Fruit fly (Drosophila melanogaster): ENCODE data around the gene Ranbp21.
A peak's percentile ranks its signal among the peaks of the same experiment; 100 is the strongest.

Gene Ranbp21

DNA sequence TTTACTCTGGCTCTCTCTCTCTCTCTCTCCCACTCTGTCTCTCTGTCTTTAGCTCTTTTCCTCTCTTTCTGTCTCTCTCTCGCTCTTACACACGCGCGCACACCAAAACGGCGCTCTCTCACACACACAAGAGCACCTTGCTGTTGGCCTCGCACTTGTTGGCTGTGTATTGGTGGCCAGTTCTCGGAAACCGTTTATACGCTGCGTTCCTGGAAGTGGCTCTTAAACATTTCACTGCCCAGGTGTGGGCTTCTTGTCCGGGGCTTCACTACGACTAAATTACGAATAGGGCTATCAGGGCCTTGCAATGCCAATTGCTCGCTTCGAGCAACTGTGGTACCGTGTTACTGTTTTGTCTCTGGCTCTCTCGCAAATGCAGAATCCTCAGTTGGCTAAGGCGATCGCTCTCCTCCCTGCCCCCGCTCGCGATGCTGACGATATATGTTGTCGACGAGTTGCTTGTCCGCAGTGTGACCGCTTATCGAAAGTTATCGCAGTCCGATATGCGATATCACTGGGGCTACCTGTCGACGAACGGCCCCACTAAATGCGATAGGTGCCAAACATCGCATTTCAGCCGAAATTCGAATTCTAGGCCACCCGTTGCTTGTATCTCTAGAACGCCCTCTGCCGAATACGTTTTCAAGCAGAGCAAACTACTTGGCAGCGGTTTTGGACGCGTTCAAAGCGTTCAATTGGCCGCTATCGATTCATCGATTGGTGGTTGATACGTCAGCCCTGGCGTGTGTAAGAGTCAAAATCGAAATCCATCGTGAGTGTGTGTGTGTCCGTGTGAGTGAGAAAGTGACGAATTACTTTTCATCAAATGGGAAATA is 31.2 kb upstream of the Ranbp21 start, which contains the start of the genes dome and Ubqn:
Gene dome, minus strand, starts transcription at position 479 of the 836 bp plus-strand sequence.
Gene Ubqn, plus strand, starts transcription at position 769 of the 836 bp plus-strand sequence.
- TF ChIP-seq topi (GFP tag; optimal IDR thresholded peaks at IDR 0.05) (peak; percentile 22), lz (GFP tag; optimal IDR thresholded peaks at IDR 0.05) (no peak), CG3032 (tag; optimal IDR thresholded peaks at IDR 0.05) (peak; percentile 9), ss (GFP tag; optimal IDR thresholded peaks at IDR 0.05) (peak in 1 of 2 experiments; percentile 36), CG6854 (GFP tag; optimal IDR thresholded peaks at IDR 0.05) (peak; percentile 82), net (GFP tag; optimal IDR thresholded peaks at IDR 0.05) (peak; percentile 45), CG15336 (GFP tag; IDR thresholded peaks at IDR 0.05) (peak; percentile 49; the same call in 1 of the 2 replicates), CG34406 (GFP tag; optimal IDR thresholded peaks at IDR 0.05) (no peak), dsx (GFP tag; optimal IDR thresholded peaks at IDR 0.05; ENCODE audit: poor library complexity, severe bottlenecking) (peak; percentile 9), Eip78C (GFP tag) (peak; percentile 77), Sox14 (GFP tag; optimal IDR thresholded peaks at IDR 0.05) (peak; percentile 8), CG6276 (GFP tag; optimal IDR thresholded peaks at IDR 0.05) (no peak), Blimp-1 (GFP tag; optimal IDR thresholded peaks at IDR 0.05) (peak; percentile 44), Sox102F (GFP tag; optimal IDR thresholded peaks at IDR 0.05) (no peak), CG7368 (GFP tag; optimal IDR thresholded peaks at IDR 0.05) (peak; percentile 0), eg (GFP tag; IDR thresholded peaks at IDR 0.05) (0 out of 3 replicates have a peak, but pooled peaks have one; percentile 22)

DNA sequence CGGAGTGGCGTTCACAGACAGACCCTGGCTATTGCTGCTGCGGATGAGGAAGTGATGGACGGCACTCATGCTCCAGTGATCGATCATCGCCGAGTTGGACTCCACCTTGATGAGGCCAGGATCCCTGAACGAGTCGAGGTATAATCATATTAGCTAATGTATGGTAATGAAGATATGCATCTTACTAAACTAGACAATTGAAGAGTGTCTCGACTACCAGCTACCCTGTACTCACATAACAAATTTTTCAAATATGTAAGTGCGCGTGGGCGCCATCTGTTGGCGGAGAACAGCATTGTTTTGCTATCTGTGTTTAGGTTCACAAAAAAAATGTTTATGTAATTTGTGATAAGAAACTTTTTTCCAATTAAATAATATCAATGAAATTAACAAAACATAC is 27.1 kb upstream of the Ranbp21 start:
- TF ChIP-seq CG6163 (GFP tag; IDR thresholded peaks at IDR 0.05) = no peak
- TF ChIP-seq CG8119 (GFP tag; IDR thresholded peaks at IDR 0.05) = no peak
- TF ChIP-seq Eip93F (GFP tag; optimal IDR thresholded peaks at IDR 0.05) = no peak
- no peak for TF ChIP-seq Sox102F (GFP tag; optimal IDR thresholded peaks at IDR 0.05)
- TF ChIP-seq spab (GFP tag; optimal IDR thresholded peaks at IDR 0.05) = no peak
- no peak for TF ChIP-seq Sox15 (GFP tag; optimal IDR thresholded peaks at IDR 0.05)
- TF ChIP-seq CG7368 (GFP tag; optimal IDR thresholded peaks at IDR 0.05) = no peak
- no peak for TF ChIP-seq Lpt (GFP tag; optimal IDR thresholded peaks at IDR 0.05)
- TF ChIP-seq ss (GFP tag; optimal IDR thresholded peaks at IDR 0.05) = no peak
- no peak for TF ChIP-seq svp (GFP tag)
- no peak for TF ChIP-seq OdsH (GFP tag; optimal IDR thresholded peaks at IDR 0.05)
- no peak for TF ChIP-seq Gug (GFP tag; IDR thresholded peaks at IDR 0.05)
- no peak for TF ChIP-seq CG6792 (GFP tag; optimal IDR thresholded peaks at IDR 0.05)
- no peak for TF ChIP-seq CG4318 (GFP tag; optimal IDR thresholded peaks at IDR 0.05)
- TF ChIP-seq dac (GFP tag; optimal IDR thresholded peaks at IDR 0.05) = no peak
- TF ChIP-seq net (GFP tag; optimal IDR thresholded peaks at IDR 0.05) = no peak
- no peak for TF ChIP-seq CG9139 (GFP tag; optimal IDR thresholded peaks at IDR 0.05)

DNA sequence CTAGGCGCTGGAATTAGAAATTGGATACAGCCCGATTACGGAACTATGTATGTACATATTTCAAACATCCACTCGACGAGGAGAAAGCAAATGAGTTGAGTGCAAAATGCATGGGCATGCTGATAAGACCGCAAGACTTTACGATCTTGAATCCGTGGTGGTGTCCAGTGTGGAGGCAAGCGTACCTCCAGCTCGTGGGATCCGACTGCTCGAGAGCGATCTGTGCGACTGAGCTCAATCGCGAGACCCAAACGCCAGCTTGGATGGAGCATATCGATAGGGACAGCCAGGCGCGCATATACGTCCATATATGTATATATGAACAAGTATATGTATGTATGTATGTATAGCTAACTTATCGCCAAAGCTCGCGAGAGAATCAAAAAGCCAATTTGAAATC is 23.6 kb upstream of the Ranbp21 start, which contains the start of gene et:
Gene et, minus strand, starts transcription at position 230 of the 400 bp plus-strand sequence.
- no peak for TF ChIP-seq esn (GFP tag; optimal IDR thresholded peaks at IDR 0.05)
- no peak for TF ChIP-seq CG4318 (GFP tag; optimal IDR thresholded peaks at IDR 0.05)
- no peak for TF ChIP-seq CG7368 (GFP tag; optimal IDR thresholded peaks at IDR 0.05)
- TF ChIP-seq CG1621 (tag; optimal IDR thresholded peaks at IDR 0.05) = no peak
- TF ChIP-seq lz (GFP tag; optimal IDR thresholded peaks at IDR 0.05) = no peak
- peak; percentile 79 for TF ChIP-seq svp (GFP tag)

DNA sequence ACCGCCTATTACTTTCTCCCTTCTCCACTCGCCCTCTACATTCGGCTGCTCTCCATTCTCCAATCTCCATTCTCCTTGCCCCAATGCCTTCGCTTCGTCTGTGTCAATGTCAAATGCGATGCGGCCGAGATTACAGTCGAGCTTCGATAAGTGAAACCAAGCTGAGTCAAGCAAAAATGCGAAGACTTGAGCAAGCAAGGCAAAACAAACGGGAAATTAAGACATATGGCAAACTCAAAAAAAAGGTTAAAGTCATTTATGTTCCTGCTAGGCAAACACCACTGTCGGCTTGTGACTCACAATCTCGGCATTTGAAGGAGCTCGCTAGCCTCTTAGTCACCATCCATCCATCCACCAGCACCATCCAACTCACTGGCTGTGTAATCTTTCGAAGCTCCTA is 16.3 kb upstream of the Ranbp21 start:
- TF ChIP-seq CG3032 (tag; optimal IDR thresholded peaks at IDR 0.05) (peak; percentile 96), fkh (GFP tag; optimal IDR thresholded peaks at IDR 0.05) (no peak), svp (GFP tag) (peak; percentile 100), dac (GFP tag; optimal IDR thresholded peaks at IDR 0.05) (peak; percentile 96), Hr4 (GFP tag; optimal IDR thresholded peaks at IDR 0.05) (peak; percentile 97), Blimp-1 (GFP tag; optimal IDR thresholded peaks at IDR 0.05) (peak; percentile 94), dsx (GFP tag; optimal IDR thresholded peaks at IDR 0.05; ENCODE audit: poor library complexity, severe bottlenecking) (peak; percentile 96), ss (GFP tag; optimal IDR thresholded peaks at IDR 0.05) (peak; percentile 97 to 98), Met (GFP tag; optimal IDR thresholded peaks at IDR 0.05) (peak; percentile 99), Eip78C (GFP tag) (peak; percentile 100), CG10631 (GFP tag; optimal IDR thresholded peaks at IDR 0.05) (peak; percentile 99), CG6792 (GFP tag; optimal IDR thresholded peaks at IDR 0.05) (peak; percentile 99), CG4318 (GFP tag; optimal IDR thresholded peaks at IDR 0.05) (peak; percentile 95), OdsH (GFP tag; optimal IDR thresholded peaks at IDR 0.05) (peak; percentile 99), esn (GFP tag; optimal IDR thresholded peaks at IDR 0.05) (peak; percentile 100), CG8632 (GFP tag; optimal IDR thresholded peaks at IDR 0.05) (peak; percentile 98), Sox102F (GFP tag; optimal IDR thresholded peaks at IDR 0.05) (peak; percentile 99), Eip75B (GFP tag; optimal IDR thresholded peaks at IDR 0.05) (peak; percentile 99), eg (GFP tag; IDR thresholded peaks at IDR 0.05) (peak; percentile 97), salr (GFP tag; optimal IDR thresholded peaks at IDR 0.05) (peak; percentile 94 to 97), CG6163 (GFP tag; IDR thresholded peaks at IDR 0.05) (peak; percentile 99), CG8119 (GFP tag; IDR thresholded peaks at IDR 0.05) (peak; percentile 97), vri (GFP tag; optimal IDR thresholded peaks at IDR 0.05) (peak; percentile 99), fd59A (GFP tag; optimal IDR thresholded peaks at IDR 0.05) (peak; percentile 98), Sox15 (GFP tag; optimal IDR thresholded peaks at IDR 0.05) (peak; percentile 98), Lpt (GFP tag; optimal IDR thresholded peaks at IDR 0.05) (peak; percentile 98), CG7368 (GFP tag; optimal IDR thresholded peaks at IDR 0.05) (peak; percentile 99)

All from whole organism, prepupa.